Worm (Caenorhabditis elegans): Measurements from ENCODE around the gene trul-1.

Gene trul-1

DNA sequence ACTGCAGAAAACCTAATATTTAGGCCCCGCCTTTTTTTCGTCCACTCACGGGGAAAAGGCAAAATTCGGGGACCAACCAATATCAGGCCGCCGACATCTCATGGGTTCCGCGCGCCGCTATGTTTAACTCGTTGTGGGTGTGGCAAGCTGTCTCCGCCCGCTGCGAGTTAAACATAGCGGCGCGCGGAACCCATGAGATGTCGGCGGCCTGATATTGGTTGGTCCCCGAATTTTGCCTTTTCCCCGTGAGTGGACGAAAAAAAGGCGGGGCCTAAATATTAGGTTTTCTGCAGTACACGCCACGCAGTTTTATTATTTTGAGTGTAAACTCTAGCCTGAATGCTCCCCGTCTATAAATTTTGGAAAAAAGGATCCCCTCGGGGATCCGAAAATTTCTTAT lies 26.6 kb downstream of the trul-1 start:
- TF ChIP-seq aha-1 (tag): peak; percentile 75

DNA sequence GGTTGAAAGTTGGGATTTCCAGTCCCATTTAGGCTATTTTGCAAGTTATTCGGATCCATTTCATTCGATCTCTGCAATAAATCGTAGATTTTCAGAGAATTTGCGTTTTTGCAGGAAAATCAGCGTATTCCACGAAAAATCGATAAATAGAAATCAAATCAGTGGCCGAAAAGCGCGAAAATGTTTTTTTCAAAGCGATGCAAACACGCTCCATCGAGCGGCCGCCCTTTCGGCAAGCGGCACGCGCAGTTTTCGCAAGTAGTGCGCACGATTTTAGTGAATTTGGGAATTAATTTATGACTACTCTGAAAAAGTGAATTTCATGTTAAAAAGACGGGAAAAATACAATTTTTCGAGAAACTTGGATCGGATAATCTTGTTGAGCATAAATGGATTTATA lies 27.3 kb downstream of the trul-1 start:
- TF ChIP-seq dmd-9 (GFP tag; IDR thresholded peaks at IDR 0.05) (peak; percentile 87; the same call in 1 of the 2 replicates), arid-1 (GFP tag; conservative IDR thresholded peaks at IDR 0.05) (peak; percentile 96), nhr-28 (tag; optimal IDR thresholded peaks at IDR 0.05) (peak; percentile 92), hif-1 (tag; optimal IDR thresholded peaks at IDR 0.05) (peak; percentile 11 to 89), zfp-2 (tag; optimal IDR thresholded peaks at IDR 0.05) (peak; percentile 68), pha-4 (GFP tag; IDR thresholded peaks at IDR 0.05) (peak; percentile 77), pha-4 (tag; optimal IDR thresholded peaks at IDR 0.05) (no peak), ama-1 (optimal IDR thresholded peaks at IDR 0.05) (no peak), tra-1 (GFP tag; IDR thresholded peaks at IDR 0.05) (peak; percentile 81), nhr-76 (tag; optimal IDR thresholded peaks at IDR 0.05) (no peak), zfp-3 (GFP tag; conservative IDR thresholded peaks at IDR 0.05) (peak; percentile 89), nhr-42 (GFP tag; IDR thresholded peaks at IDR 0.05) (peak; percentile 87), saeg-2 (GFP tag; IDR thresholded peaks at IDR 0.05) (0 out of 2 replicates have a peak, but pooled peaks have one; percentile 62), spr-1 (tag; optimal IDR thresholded peaks at IDR 0.05) (peak; percentile 91), dve-1 (tag; optimal IDR thresholded peaks at IDR 0.05; ENCODE audit: insufficient read depth) (peak; percentile 98), nhr-6 (tag; optimal IDR thresholded peaks at IDR 0.05) (peak; percentile 97), skn-1 (tag; optimal IDR thresholded peaks at IDR 0.05) (peak; percentile 32), D1046.2 (GFP tag; IDR thresholded peaks at IDR 0.05) (no peak), mep-1 (tag; optimal IDR thresholded peaks at IDR 0.05) (peak; percentile 98), ZK337.2 (GFP tag; IDR thresholded peaks at IDR 0.05) (no peak), lsy-2 (tag; optimal IDR thresholded peaks at IDR 0.05) (peak; percentile 70 to 95), mxl-2 (GFP tag; conservative IDR thresholded peaks at IDR 0.05) (0 out of 2 replicates have a peak, but pooled peaks have one; percentile 54), attf-4 (tag; optimal IDR thresholded peaks at IDR 0.05) (no peak), ceh-20 (GFP tag; IDR thresholded peaks at IDR 0.05) (peak; percentile 89), R02D3.7 (tag; optimal IDR thresholded peaks at IDR 0.05) (no peak), duxl-1 (tag; optimal IDR thresholded peaks at IDR 0.05; ENCODE audit: poor library complexity) (peak; percentile 94), nhr-102 (tag; optimal IDR thresholded peaks at IDR 0.05) (peak; percentile 91), daf-12 (tag; optimal IDR thresholded peaks at IDR 0.05) (no peak), gei-8 (GFP tag; optimal IDR thresholded peaks at IDR 0.05) (no peak), lin-15B (tag; optimal IDR thresholded peaks at IDR 0.05) (peak; percentile 95), daf-8 (GFP tag; IDR thresholded peaks at IDR 0.05) (no peak), F10B5.3 (tag; optimal IDR thresholded peaks at IDR 0.05) (peak; percentile 72), ces-1 (GFP tag; optimal IDR thresholded peaks at IDR 0.05) (peak; percentile 90), ceh-62 (tag; optimal IDR thresholded peaks at IDR 0.05) (no peak), fkh-10 (GFP tag; optimal IDR thresholded peaks at IDR 0.05) (peak; percentile 95), dmd-8 (GFP tag; IDR thresholded peaks at IDR 0.05) (0 out of 2 replicates have a peak, but pooled peaks have one; percentile 16), spr-3 (GFP tag; optimal IDR thresholded peaks at IDR 0.05) (peak; percentile 88), madf-9 (GFP tag; conservative IDR thresholded peaks at IDR 0.05) (peak; percentile 68; the same call in 1 of the 2 replicates), unc-62 (GFP tag; optimal IDR thresholded peaks at IDR 0.05 in 1 of 2) (peak in 1 of 2 experiments; percentile 45), unc-62 (tag; optimal IDR thresholded peaks at IDR 0.05) (no peak), ceh-32 (tag; optimal IDR thresholded peaks at IDR 0.05; ENCODE audit: poor library complexity) (no peak), dpl-1 (GFP tag; optimal IDR thresholded peaks at IDR 0.05) (peak; percentile 92), unc-39 (tag; optimal IDR thresholded peaks at IDR 0.05) (no peak), hlh-30 (tag; optimal IDR thresholded peaks at IDR 0.05; ENCODE audit: insufficient read depth) (peak; percentile 84), ztf-7 (tag; optimal IDR thresholded peaks at IDR 0.05) (peak; percentile 44), zag-1 (tag; optimal IDR thresholded peaks at IDR 0.05) (peak; percentile 50), ceh-44 (GFP tag; IDR thresholded peaks at IDR 0.05) (peak; percentile 86), vab-7 (GFP tag; IDR thresholded peaks at IDR 0.05) (peak; percentile 84), Y105C5A.15 (GFP tag; IDR thresholded peaks at IDR 0.05) (no peak)

Data from whole organism, L4 larva.